Worm (Caenorhabditis elegans) whole organism, early embryonic: Measurements from ENCODE around the gene Y42A5A.5.

Experiments used
- B0310.2 ChIP-seq: sonication (generic microtip); optimal IDR thresholded peaks from 2 replicates; lab custom pipeline; 2016; ENCODE audit warnings: mild to moderate bottlenecking, missing genetic modification characterization, missing compliant biosample characterization
- F13C5.2 ChIP-seq: sonication (generic microtip); optimal IDR thresholded peaks from 2 replicates; lab custom pipeline; 2017; ENCODE audit warnings: mild to moderate bottlenecking, missing genetic modification characterization, inconsistent platforms, missing compliant biosample characterization
- ama-1 ChIP-seq: fragments of 150-350 bp; optimal IDR thresholded peaks from 2 replicates; lab custom pipeline; 2014
- ceh-36 ChIP-seq: sonication (generic microtip); optimal IDR thresholded peaks from 2 replicates; lab custom pipeline; 2016; ENCODE audit warnings: missing genetic modification characterization, inconsistent platforms, missing compliant biosample characterization
- flt-1 ChIP-seq: fragments of 200-800 bp; sonication (Bioruptor generic); IDR thresholded peaks from 2 replicates; pipeline ENCODE4 v1.3.6; 2022; ENCODE audit warnings: missing genetic modification characterization, missing compliant biosample characterization
- hmbx-1 ChIP-seq: sonication (generic microtip); optimal IDR thresholded peaks from 2 replicates; lab custom pipeline; 2016; ENCODE audit warnings: mild to moderate bottlenecking, missing genetic modification characterization, missing compliant biosample characterization
- hmg-4 ChIP-seq: fragments of 200-800 bp; sonication (Bioruptor generic); optimal IDR thresholded peaks from 2 replicates; lab custom pipeline; 2018; ENCODE audit warnings: mild to moderate bottlenecking, missing genetic modification characterization, missing compliant biosample characterization
- hnd-1 ChIP-seq: sonication (generic microtip); optimal IDR thresholded peaks from 2 replicates; lab custom pipeline; 2016; ENCODE audit warnings: missing genetic modification characterization, missing compliant biosample characterization
- pes-1 ChIP-seq: fragments of 200-800 bp; sonication (Bioruptor generic); IDR thresholded peaks from 2 replicates; pipeline ENCODE4 v1.3.6; 2022; ENCODE audit warnings: missing genetic modification reagents, missing genetic modification characterization, missing compliant biosample characterization
- scrt-1 ChIP-seq: fragments of 200-800 bp; sonication (Bioruptor generic); IDR thresholded peaks from 2 replicates; pipeline ENCODE4 v1.3.6; 2022; ENCODE audit warnings: missing genetic modification characterization, missing compliant biosample characterization
- tbx-11 ChIP-seq: fragments of 200-800 bp; sonication (Bioruptor generic); IDR thresholded peaks from 2 replicates; pipeline ENCODE4 v1.3.6; 2022; ENCODE audit warnings: missing genetic modification characterization, missing compliant biosample characterization
- tbx-37 ChIP-seq: fragments of 200-800 bp; sonication (Bioruptor generic); conservative IDR thresholded peaks from 2 replicates; pipeline ENCODE4 v1.3.6; 2022; ENCODE audit warnings: missing genetic modification reagents, missing genetic modification characterization, missing compliant biosample characterization

DNA sequence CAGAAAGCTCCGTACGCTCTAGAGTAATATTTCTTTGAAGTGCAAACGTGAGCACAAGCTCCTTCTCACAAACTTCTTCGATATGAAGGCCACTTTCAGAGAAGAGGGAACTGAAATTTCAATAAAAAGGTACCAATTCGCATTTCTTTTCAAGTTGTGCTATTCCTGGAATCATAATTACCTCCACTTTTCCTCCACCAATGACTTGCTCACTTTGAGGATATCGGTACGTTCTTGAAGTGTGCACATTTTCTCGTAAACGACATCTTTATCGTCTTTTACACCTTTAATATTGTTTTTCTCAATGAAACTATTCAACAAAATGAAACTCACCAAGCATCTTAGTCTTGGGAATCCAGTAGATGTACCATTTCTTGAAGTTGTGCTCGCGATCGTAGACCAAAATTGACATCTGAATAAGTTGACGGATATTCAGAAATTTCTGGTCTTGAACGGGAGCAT, 9.8 kb upstream of the Y42A5A.5 start, which contains the start of gene scb-1:
- TF ChIP-seq tbx-37 (GFP tag; lab: Robert Waterston, UW), result no peak
- no peak for TF ChIP-seq flt-1
- no peak for TF ChIP-seq hmbx-1
- TF ChIP-seq pes-1 (GFP tag; lab: Robert Waterston, UW), result no peak
- TF ChIP-seq ceh-36 (tag; lab: Kevin White, UChicago), result no peak
- TF ChIP-seq ama-1 (lab: Kevin White, UChicago), result no peak
- TF ChIP-seq hmg-4 (GFP tag; lab: Kevin White, UChicago), result no peak
- TF ChIP-seq hnd-1 (tag; lab: Kevin White, UChicago), result no peak
- TF ChIP-seq tbx-11 (GFP tag; lab: Robert Waterston, UW), result no peak
- TF ChIP-seq B0310.2, result no peak
- no peak for TF ChIP-seq F13C5.2
- TF ChIP-seq scrt-1 (GFP tag; lab: Robert Waterston, UW), result no peak
